Worm (Caenorhabditis elegans) whole organism, L4/young adult: ENCODE results near the gene Y38H8A.2.
A peak's percentile ranks its signal among the peaks of the same experiment; 100 is the strongest.

Experiments
- W03F9.2 ChIP-seq: fragments of 150-350 bp; optimal IDR thresholded peaks from 2 replicates; lab custom pipeline; 2014; ENCODE audit warnings: missing biosample characterization, missing genetic modification characterization
- dao-5 ChIP-seq: sonication (generic microtip); optimal IDR thresholded peaks from 2 replicates; lab custom pipeline; 2016; ENCODE audit warnings: missing genotype, missing genetic modification characterization, moderate library complexity, missing compliant biosample characterization
- him-1 ChIP-seq: sonication (generic microtip); optimal IDR thresholded peaks from 2 replicates; lab custom pipeline; 2016; ENCODE audit warnings: missing genotype, missing genetic modification reagents, missing genetic modification characterization, missing compliant biosample characterization

Gene Y38H8A.2

DNA sequence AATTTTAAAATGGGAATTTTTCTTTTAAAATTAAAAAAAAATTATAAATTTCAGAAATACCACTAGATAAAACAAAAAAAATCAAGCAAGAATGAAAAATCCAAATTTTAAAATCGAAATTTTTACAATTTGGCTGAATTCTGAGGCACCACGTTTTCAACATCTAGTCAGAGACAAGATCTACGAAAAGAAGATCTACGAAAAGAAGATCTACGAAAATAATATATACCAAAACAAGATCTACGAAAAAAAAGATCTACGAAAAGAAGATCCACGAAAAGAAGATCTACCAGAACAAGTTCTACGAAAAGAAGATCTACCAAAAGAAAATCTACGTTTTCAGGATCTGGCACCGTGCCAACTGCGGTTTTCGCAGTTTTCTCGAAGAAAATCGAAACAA lies 12.8 kb downstream of the Y38H8A.2 start:
- no peak for TF ChIP-seq W03F9.2
- TF ChIP-seq him-1 (tag; lab: Kevin White, UChicago) = no peak
- no peak for TF ChIP-seq dao-5

DNA sequence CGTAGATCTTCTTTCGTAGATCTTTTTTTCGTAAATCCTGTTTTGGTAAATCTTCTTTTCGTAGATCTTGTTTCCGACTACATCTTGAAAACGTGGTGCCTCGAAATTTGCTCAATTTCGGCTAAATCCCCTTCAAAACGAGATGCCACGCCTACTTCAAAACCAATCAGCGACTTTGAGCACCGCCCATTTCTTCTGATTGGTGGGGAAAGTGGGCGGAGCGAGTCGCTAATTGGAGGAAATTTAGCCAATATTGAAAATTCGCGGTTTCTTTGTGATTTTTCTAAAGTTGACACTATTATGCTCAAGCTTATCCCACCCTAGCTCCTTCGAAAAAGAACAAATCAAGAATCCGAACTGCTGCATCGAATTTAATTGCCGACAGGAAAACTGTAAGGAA lies 13.4 kb downstream of the Y38H8A.2 start:
- TF ChIP-seq dao-5 = no peak
- TF ChIP-seq W03F9.2 = no peak
- no peak for TF ChIP-seq him-1 (tag; lab: Kevin White, UChicago)

DNA sequence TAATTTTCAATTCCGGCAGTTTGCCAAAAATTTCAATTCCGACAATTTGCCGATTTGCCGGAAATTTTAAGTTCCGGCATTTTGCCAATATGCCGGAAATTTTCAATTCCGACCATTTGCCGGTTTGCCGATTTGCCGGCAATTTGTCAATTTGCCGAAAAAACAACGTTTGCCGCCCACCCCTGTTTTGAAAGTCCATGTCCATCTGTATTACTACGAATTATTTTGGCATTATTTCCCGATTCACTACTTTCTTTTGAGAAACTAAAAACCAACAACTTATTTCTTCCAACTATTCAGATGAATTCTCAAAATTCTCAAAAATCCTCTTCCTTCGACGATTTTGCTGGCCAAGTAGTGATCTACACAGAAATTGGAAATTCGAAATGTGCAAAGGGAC lies 18.0 kb downstream of the Y38H8A.2 start, which contains the start of gene Y45F10A.7:
Gene Y45F10A.7 (plus strand): TSS at position 301 of the 400 bp plus-strand sequence.
- no peak for TF ChIP-seq him-1 (tag; lab: Kevin White, UChicago)
- no peak for TF ChIP-seq dao-5
- no peak for TF ChIP-seq W03F9.2

DNA sequence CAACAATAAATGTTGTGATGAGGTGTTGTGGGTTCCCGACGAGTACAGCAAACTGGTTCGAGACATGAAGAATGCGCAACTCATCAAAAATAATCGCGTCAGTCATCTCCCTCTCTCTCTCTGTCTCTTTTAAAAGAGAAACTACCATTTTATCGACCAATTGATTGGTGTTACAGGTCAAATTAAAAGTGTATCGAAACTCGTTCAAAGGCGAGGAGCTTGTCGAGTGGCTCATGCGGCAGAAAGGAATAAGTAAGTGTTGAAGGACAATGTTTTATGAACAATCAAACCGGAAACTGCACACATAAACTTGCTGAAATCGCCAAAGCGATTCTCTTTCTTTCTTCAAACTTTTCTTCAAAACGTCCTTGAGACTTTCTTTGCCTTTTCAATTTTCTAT lies 19.5 kb downstream of the Y38H8A.2 start:
- no peak for TF ChIP-seq dao-5
- TF ChIP-seq W03F9.2 = no peak
- no peak for TF ChIP-seq him-1 (tag; lab: Kevin White, UChicago)

DNA sequence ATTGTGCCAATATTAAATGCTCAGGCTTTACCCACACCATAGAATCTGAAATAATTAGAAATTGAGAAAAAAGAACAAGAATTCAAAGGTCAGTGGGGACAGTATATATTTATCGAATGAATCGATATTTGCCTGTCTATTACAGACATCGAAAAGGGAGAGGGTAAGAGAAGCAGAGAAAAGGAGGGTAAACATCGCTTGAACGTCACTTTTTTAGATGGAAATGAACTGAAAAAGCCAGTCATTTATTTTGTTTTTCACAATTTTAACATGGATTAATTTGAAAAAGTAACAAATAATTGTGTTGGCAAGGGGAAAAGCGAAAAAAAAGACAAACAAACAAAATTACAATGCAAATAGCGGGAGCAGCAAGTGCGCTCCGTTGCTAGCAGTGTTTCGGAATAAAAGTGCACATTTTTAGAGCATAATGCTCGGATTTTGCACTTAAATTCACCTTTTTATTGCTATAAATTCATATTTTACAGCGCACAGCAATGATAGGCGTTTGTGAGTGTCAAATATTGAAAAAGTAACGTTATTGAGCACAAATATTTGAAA lies 28.7 kb downstream of the Y38H8A.2 start, which contains the start of gene tbc-9:
Gene tbc-9 (minus strand): TSS at position 51 of the 558 bp plus-strand sequence.
- TF ChIP-seq him-1 (tag; lab: Kevin White, UChicago) = no peak
- no peak for TF ChIP-seq W03F9.2
- no peak for TF ChIP-seq dao-5

DNA sequence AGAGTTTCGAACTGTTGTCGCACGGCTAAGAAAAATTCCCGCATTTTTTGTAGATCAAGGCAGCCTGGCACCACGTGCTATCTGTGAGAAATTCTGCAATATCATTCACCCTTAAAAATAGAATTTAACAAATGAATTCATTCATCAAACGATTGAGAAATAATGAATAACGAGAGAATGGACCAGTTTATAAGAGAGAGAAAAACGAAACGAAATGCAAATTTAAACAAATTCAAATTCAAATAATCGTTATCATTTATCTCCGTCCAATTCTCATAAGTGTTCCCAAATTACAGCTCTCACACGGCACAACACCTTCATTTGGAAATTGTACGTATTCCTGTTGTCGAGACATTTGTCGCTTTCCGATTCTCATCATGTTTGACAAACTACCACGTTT lies 30.9 kb downstream of the Y38H8A.2 start, which contains the start of gene seld-1:
Gene seld-1 (plus strand): TSS at position 301 of the 400 bp plus-strand sequence.
- TF ChIP-seq dao-5 (no peak), him-1 (tag; lab: Kevin White, UChicago) (no peak), W03F9.2 (no peak)

DNA sequence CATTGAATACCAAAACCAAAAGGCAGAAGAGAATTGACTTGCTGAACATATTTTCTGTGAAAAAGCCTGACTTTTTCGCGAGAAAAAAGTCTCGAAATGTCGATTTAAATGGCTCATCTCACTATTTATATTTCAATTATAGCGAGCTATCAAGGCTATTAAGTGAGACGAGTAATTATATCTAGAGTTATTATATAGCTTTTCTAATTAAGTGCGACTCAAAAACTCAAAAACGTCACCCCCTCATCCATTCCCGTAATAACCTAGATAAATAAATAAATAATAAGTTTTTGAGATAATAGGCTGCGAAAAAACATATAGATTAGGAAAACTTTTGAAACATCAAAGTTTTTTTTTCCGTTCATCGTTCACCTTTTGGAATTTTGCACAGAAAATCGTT lies 31.4 kb downstream of the Y38H8A.2 start, which contains the start of gene nlp-17:
Gene nlp-17 (minus strand): TSS at position 101 of the 400 bp plus-strand sequence.
- TF ChIP-seq him-1 (tag; lab: Kevin White, UChicago) = no peak
- TF ChIP-seq dao-5 = no peak
- TF ChIP-seq W03F9.2 = no peak

DNA sequence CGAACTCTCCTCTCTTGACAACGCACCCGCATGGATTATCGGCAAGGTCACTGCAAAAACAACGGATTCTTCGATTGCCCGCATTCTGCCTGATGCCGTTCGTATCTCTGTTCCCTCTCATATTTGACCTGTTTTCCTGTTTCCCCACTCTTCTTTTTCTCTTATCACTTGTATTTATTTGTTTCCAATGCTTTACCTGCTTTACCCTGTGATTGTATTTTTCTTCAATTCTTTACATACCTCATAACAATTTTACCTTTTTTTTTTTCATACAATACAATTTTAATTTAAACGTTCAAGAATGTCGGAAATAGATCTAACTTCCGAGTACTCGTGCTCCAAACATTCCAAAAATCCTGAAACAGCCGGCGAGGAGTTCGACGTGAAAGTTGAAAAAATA lies 34.7 kb downstream of the Y38H8A.2 start, which contains the start of gene afmd-2:
Gene afmd-2 (plus strand): TSS at position 301 of the 400 bp plus-strand sequence.
- TF ChIP-seq dao-5 (no peak), W03F9.2 (no peak), him-1 (tag; lab: Kevin White, UChicago) (no peak)

DNA sequence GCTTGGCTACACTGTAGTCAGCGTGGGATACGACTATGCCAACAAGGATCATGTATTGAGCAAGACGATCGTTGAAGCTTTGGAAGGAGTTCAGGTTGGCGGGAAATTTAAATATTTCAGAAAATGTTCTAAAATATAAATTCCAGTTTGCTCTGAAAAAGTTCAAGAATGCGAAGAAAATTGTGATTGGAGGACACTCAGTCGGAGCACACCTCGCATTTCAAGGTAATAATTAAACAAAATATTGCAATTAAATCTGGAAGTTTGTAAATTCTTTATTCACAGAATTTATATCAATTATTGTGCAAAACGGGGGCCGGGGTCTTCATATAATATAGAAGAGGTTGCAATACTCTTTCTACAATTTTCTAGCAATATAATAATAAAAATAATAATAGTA lies 35.8 kb downstream of the Y38H8A.2 start:
- TF ChIP-seq him-1 (tag; lab: Kevin White, UChicago) (no peak), dao-5 (no peak), W03F9.2 (no peak)

DNA sequence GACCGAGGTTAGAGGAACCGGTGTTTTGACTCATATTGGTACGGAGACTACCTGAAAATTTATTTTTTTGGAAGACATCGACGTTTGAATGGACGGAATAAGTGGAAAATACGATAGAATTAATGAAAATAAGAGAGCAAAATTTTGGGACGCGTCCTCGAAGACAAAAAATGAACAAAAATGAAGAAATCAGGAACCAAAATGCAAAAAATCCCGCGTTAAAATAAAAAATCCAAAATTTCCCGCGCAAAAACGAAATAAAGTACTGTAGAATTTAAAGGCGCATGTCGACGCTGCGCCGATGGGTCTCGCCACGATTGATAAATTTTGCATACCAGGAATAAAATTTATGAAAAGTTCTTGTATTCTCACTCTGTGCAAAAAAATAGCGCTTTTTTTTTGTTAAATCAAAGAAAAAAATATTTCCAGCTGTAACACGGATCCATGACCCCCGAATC lies 37.9 kb downstream of the Y38H8A.2 start, which contains the start of gene puf-3:
Gene puf-3 (minus strand): TSS at position 51 of the 458 bp plus-strand sequence.
- no peak for TF ChIP-seq W03F9.2
- no peak for TF ChIP-seq dao-5
- no peak for TF ChIP-seq him-1 (tag; lab: Kevin White, UChicago)

DNA sequence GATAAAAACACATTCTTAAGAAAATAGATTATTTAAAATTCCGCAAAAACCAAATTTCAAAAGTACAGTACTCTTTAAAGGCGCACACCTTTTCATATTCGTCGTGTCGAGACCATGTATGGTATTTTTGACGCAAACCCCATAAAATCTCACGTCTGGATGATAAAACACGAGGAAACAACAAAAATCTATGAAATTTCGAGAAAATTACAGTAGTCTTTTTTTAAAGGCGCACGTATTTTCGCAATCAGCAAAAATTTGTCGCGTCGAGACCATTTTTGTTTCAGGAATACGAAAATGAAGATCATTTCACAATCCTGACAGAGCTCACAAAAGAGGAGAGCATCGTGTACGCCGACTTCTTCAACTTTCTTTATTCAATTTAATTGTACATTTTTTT lies 38.8 kb downstream of the Y38H8A.2 start:
- no peak for TF ChIP-seq dao-5
- no peak for TF ChIP-seq W03F9.2

DNA sequence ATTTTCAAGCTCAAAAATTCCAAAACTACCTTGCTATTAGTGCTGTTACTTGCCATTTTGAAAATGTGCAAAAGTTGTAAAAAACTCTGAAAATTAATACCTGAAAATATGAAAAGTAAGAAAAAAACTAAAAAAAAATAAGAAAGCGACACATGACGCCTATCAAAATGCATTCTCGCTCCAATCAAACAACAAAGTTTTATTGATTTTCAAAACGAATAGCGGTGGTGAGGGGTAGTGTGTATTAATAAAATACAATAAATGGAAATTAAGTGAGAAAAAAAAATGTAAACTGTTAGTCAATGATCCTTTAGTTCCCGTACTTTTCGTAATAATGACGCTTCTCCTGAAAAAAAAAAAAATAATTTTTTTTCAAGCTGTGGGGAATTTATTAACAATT lies 47.6 kb downstream of the Y38H8A.2 start, which contains the start of gene dcap-2:
Gene dcap-2 (minus strand): TSS at position 86 of the 400 bp plus-strand sequence.
- TF ChIP-seq dao-5 (no peak), W03F9.2 (peak; percentile 33)

DNA sequence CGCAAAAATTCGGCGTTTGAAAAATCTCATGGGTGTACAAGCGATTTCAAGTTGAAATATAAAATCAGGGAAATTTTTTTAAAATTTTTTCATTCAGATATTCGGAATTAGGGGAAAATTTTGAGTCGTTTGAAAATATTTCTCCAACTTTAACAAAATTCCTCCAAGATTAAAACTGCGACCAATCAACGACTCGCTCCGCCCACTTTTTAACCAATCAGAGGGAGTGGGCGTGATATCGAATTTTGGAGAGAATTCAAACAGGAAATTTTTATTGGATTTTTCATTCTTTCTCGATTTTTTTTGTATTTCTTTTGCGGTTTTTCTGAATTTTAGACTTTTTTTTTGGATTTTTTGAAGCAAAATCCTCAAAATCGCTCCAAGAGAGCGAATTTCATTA lies 51.0 kb downstream of the Y38H8A.2 start:
- no peak for TF ChIP-seq W03F9.2
- TF ChIP-seq him-1 (tag; lab: Kevin White, UChicago) = no peak
